Fruit fly (Drosophila melanogaster): Measurements from ENCODE around the gene CCKLR-17D3.

CCKLR-17D3 gene

dm6 chrX:18813049-18813448, 39.2 kb upstream of the CCKLR-17D3 start, which contains the start of gene CG42450 (continued):
- TF ChIP-seq pzg (GFP tag; optimal IDR thresholded peaks at IDR 0.05) (peak; percentile 13), Kr (GFP tag; optimal IDR thresholded peaks at IDR 0.05) (no peak), Med (GFP tag) (peak; percentile 59), tup (GFP tag; optimal IDR thresholded peaks at IDR 0.05) (no peak), caup (GFP tag; optimal IDR thresholded peaks at IDR 0.05; ENCODE audit: severe bottlenecking) (no peak), seq (GFP tag; IDR thresholded peaks at IDR 0.05) (no peak), ewg (GFP tag; optimal IDR thresholded peaks at IDR 0.05) (peak; percentile 68), Hmr (GFP tag; optimal IDR thresholded peaks at IDR 0.05) (peak; percentile 1), BEAF-32 (GFP tag; optimal IDR thresholded peaks at IDR 0.05) (peak; percentile 29), CG17359 (tag; optimal IDR thresholded peaks at IDR 0.05) (no peak), CG3838 (GFP tag; optimal IDR thresholded peaks at IDR 0.05) (no peak), mam (GFP tag; optimal IDR thresholded peaks at IDR 0.05) (no peak), sug (tag; optimal IDR thresholded peaks at IDR 0.05) (no peak), CG3163 (GFP tag; optimal IDR thresholded peaks at IDR 0.05) (no peak), CG4730 (GFP tag; IDR thresholded peaks at IDR 0.05) (no peak), Scr (GFP tag; IDR thresholded peaks at IDR 0.05; ENCODE audit: partially characterized antibody) (0 out of 2 replicates have a peak, but pooled peaks have one; percentile 31), cato (GFP tag; optimal IDR thresholded peaks at IDR 0.05; ENCODE audit: borderline replicate concordance) (no peak), onecut (GFP tag; IDR thresholded peaks at IDR 0.05) (peak; percentile 44; the same call in 1 of the 2 replicates), phol (tag; optimal IDR thresholded peaks at IDR 0.05) (no peak), Fer1 (GFP tag; optimal IDR thresholded peaks at IDR 0.05) (peak; percentile 40), CG9932 (GFP tag; IDR thresholded peaks at IDR 0.05) (no peak), slou (GFP tag; optimal IDR thresholded peaks at IDR 0.05) (no peak), unc-4 (GFP tag; IDR thresholded peaks at IDR 0.05; ENCODE audit: partially characterized antibody) (peak; percentile 47), CG6791 (GFP tag; IDR thresholded peaks at IDR 0.05; ENCODE audit: partially characterized antibody) (peak; percentile 39; the same call in 1 of the 3 replicates), Deaf1 (tag; optimal IDR thresholded peaks at IDR 0.05) (peak; percentile 95), fd96Cb (tag; optimal IDR thresholded peaks at IDR 0.05) (no peak), knrl (GFP tag; IDR thresholded peaks at IDR 0.05; ENCODE audit: partially characterized antibody) (no peak), tap (tag; optimal IDR thresholded peaks at IDR 0.05) (no peak), tx (GFP tag; optimal IDR thresholded peaks at IDR 0.05) (no peak), CG12744 (GFP tag; optimal IDR thresholded peaks at IDR 0.05) (no peak), toy (GFP tag; IDR thresholded peaks at IDR 0.05) (no peak), CG2202 (tag; optimal IDR thresholded peaks at IDR 0.05) (no peak), CG32772 (GFP tag; IDR thresholded peaks at IDR 0.05) (no peak), zen2 (GFP tag; IDR thresholded peaks at IDR 0.05; ENCODE audit: partially characterized antibody) (no peak), CG2120 (GFP tag; optimal IDR thresholded peaks at IDR 0.05) (no peak), lola (GFP tag; optimal IDR thresholded peaks at IDR 0.05) (no peak), CG2712 (tag; optimal IDR thresholded peaks at IDR 0.05) (no peak), Taf1 (GFP tag; IDR thresholded peaks at IDR 0.05) (no peak), zf30C (GFP tag; optimal IDR thresholded peaks at IDR 0.05) (no peak), ERR (GFP tag; optimal IDR thresholded peaks at IDR 0.05) (no peak), Xrp1 (GFP tag; IDR thresholded peaks at IDR 0.05) (no peak), D (optimal IDR thresholded peaks at IDR 0.05) (no peak), D (GFP tag; optimal IDR thresholded peaks at IDR 0.05) (no peak), hbn (GFP tag; IDR thresholded peaks at IDR 0.05; ENCODE audit: partially characterized antibody) (peak; percentile 29; the same call in 1 of the 2 replicates), al (GFP tag; IDR thresholded peaks at IDR 0.05) (no peak), Adf1 (GFP tag; IDR thresholded peaks at IDR 0.05) (peak; percentile 40; the same call in 1 of the 2 replicates), bbx (GFP tag; IDR thresholded peaks at IDR 0.05; ENCODE audit: partially characterized antibody) (no peak), CG1529 (GFP tag; optimal IDR thresholded peaks at IDR 0.05) (no peak), luna (GFP tag; optimal IDR thresholded peaks at IDR 0.05) (no peak), disco-r (GFP tag; optimal IDR thresholded peaks at IDR 0.05) (no peak), vfl (GFP tag; optimal IDR thresholded peaks at IDR 0.05) (no peak)

All from whole organism, embryonic.